Worm (Caenorhabditis elegans): Measurements from ENCODE around the gene ndc-80.

- no peak for TF ChIP-seq nhr-77 (tag; optimal IDR thresholded peaks at IDR 0.05)
- no peak for TF ChIP-seq nhr-10 (tag; optimal IDR thresholded peaks at IDR 0.05)
- TF ChIP-seq mdl-1 (tag; optimal IDR thresholded peaks at IDR 0.05) = no peak
- TF ChIP-seq zag-1 (tag; optimal IDR thresholded peaks at IDR 0.05) = no peak
- TF ChIP-seq unc-62 (GFP tag; optimal IDR thresholded peaks at IDR 0.05) = no peak
These were observed 19.5 kb upstream of the ndc-80 start for ce11 chrIV:10066456-10066855.

Data from whole organism, L2 larva.